Fruit fly (Drosophila melanogaster) whole organism, larva: ENCODE data around the gene CG14671.
A peak's percentile ranks its signal among the peaks of the same experiment; 100 is the strongest.

ENCODE experiments used
- noc ChIP-seq: fragments of 200-800 bp; sonication (Bioruptor generic); optimal IDR thresholded peaks from 3 replicates; lab custom pipeline; 2019; ENCODE audit warnings: missing biosample characterization, mild to moderate bottlenecking, missing genetic modification characterization, moderate library complexity

CG14671 gene

DNA sequence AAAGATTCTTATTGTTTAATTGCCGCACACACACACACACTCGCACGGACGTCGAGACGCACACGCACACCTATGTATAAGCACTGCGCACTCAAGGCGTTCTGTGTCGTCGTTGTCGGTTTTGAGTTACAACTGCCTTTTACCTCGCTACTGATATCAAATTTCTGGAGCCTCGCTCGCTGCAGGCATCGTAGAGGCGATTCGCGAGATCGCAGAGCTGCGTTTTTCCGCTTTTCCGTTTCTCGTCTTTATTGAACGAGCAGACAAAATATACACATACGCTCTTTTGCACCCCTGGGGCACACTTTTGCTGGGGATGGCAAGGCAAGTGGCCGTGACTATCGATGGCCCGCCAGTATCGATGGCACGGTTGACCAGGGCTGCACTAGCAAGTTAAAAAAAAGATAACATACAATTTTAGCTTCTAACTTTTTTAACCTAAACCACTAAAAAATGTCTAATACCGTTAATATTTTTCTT, 17.1 kb downstream of the CG14671 start, which contains the start of gene CG2519:
Gene CG2519 (minus strand): TSS at position 312 of the 480 bp plus-strand sequence.
- TF ChIP-seq noc (tag; lab: Kevin White, UChicago): no peak

DNA sequence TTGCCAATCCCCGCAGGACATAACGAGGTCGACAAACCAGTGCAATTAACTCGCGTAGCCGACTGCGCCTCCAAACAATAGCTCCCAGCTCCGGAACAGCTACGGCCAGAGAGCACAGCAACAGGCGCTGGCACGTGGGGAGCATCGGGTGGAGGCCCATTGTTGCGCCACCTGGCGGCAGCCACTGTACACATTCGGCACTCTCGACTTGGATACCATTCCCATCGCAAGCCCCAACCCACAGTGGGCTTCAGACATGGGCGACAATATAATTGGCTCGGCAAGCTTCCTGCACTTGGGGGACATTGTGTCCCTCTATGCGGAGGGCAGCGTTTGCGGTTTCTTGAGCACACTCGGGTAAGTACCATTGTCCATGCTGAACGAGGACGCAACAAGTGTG, 37.1 kb downstream of the CG14671 start:
- TF ChIP-seq noc (tag; lab: Kevin White, UChicago): no peak

DNA sequence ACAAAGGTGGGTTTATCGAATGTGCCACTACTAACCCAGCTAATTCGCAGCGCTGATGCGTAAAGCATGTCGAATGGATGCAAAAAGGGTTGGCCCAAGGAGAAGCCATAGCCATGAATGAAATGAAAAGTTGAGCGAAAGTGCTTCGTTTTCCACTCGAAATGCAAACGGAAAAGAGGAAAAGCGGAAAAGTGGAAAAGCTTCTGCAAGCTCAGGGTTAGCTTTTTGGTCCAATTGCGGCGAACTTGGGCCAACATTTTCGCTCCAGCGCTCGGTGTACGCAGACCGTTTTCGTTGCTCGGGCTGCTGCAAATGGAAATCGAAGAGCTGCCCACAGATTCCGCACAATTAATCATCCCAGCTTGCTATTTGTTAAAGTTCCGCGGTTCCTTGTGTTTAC, 39.8 kb downstream of the CG14671 start:
- no peak for TF ChIP-seq noc (tag; lab: Kevin White, UChicago)

dm6 chr3R:5523070-5523637, 41.5 kb downstream of the CG14671 start, which contains the start of the genes CG43845 and Nmdar1:
CG43845 (minus strand) TSS chr3R:5523120.
Nmdar1 (minus strand) TSS chr3R:5523328.
- no peak for TF ChIP-seq noc (tag; lab: Kevin White, UChicago)

dm6 chr3R:5520566-5520965, 44.0 kb downstream of the CG14671 start:
- no peak for TF ChIP-seq noc (tag; lab: Kevin White, UChicago)

DNA sequence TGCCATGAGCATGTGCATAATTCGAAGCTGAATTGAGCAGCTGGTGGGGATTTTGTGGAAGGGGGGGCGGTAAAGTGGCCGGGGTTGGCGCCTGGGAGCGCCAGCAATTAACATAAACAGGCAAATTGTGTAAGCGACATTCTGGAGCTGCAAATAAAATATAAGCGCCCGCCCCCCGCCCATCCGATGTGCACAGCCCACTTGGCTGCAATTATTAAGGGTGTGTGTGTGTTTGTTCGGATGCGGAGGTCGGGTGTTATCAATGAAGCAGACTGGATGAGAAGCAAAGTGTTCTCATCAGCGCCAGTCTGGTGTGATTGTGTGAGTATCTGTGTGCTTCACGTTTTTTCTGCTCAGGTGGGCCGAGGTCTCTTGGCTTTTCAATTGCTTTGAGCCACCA, 44.8 kb downstream of the CG14671 start:
- TF ChIP-seq noc (tag; lab: Kevin White, UChicago): no peak

DNA sequence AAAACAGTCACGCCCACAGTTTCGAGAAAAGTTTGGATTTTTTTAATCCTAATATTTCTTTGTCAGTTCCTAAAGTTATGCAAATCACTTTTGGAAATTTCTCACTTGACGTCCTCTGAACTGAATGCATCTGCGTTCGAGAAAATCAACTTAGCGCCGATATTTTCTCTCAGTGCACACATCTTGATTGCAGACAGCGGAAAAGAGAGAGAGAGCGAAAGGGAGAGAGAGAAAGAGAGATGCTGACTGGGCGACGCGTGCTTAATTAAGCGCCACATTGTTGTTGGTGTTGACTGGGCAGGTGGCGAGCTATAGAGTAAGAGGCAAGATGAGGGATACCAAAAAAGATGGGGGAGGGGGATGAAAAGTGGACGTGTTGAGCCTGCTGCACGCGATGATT, 46.0 kb downstream of the CG14671 start:
- no peak for TF ChIP-seq noc (tag; lab: Kevin White, UChicago)

- TF ChIP-seq noc (tag; lab: Kevin White, UChicago): no peak
These were observed 46.8 kb downstream of the CG14671 start for dm6 chr3R:5517876-5518211.

dm6 chr3R:5517002-5517875, 47.4 kb downstream of the CG14671 start, which contains the start of gene Itpr:
Itpr (plus strand) TSS chr3R:5517117.
- TF ChIP-seq noc (tag; lab: Kevin White, UChicago): peak; percentile 61

- TF ChIP-seq noc (tag; lab: Kevin White, UChicago): no peak
These were observed 48.0 kb downstream of the CG14671 start for dm6 chr3R:5516582-5517001.

dm6 chr3R:5514759-5515158, 49.9 kb downstream of the CG14671 start:
- TF ChIP-seq noc (tag; lab: Kevin White, UChicago): no peak
